Worm (Caenorhabditis elegans) whole organism, L4/young adult: ENCODE data around the gene nit-1.

Experiments
- W03F9.2 ChIP-seq: fragments of 150-350 bp; optimal IDR thresholded peaks from 2 replicates; lab custom pipeline; 2014; ENCODE audit warnings: missing biosample characterization, missing genetic modification characterization
- dao-5 ChIP-seq: sonication (generic microtip); optimal IDR thresholded peaks from 2 replicates; lab custom pipeline; 2016; ENCODE audit warnings: missing genotype, missing genetic modification characterization, moderate library complexity, missing compliant biosample characterization
- him-1 ChIP-seq: sonication (generic microtip); optimal IDR thresholded peaks from 2 replicates; lab custom pipeline; 2016; ENCODE audit warnings: missing genotype, missing genetic modification reagents, missing genetic modification characterization, missing compliant biosample characterization

The nit-1 gene

ce11 chrIII:3970395-3970794 lies 48.4 kb downstream of the nit-1 start:
- no peak for TF ChIP-seq him-1 (tag; lab: Kevin White, UChicago)
- TF ChIP-seq W03F9.2, result no peak
- TF ChIP-seq dao-5 (tag; lab: Kevin White, UChicago), result no peak

ce11 chrIII:3972687-3973086 lies 50.7 kb downstream of the nit-1 start, which contains the start of gene R10E9.4:
R10E9.4 (minus strand) TSS chrIII:3972787.
- TF ChIP-seq him-1 (tag; lab: Kevin White, UChicago) (no peak), W03F9.2 (no peak), dao-5 (tag; lab: Kevin White, UChicago) (no peak)
